Fruit fly (Drosophila melanogaster) whole organism, embryonic: ENCODE results near the gene Ac76E.

Experiments used
- Bdp1 ChIP-seq: fragments of 200-800 bp; sonication (Bioruptor generic); optimal IDR thresholded peaks from 3 replicates; lab custom pipeline; 2016; ENCODE audit warnings: missing biosample characterization, missing genetic modification characterization
- C15 ChIP-seq: fragments of 200-800 bp; sonication (Bioruptor generic); IDR thresholded peaks from 3 replicates; pipeline ENCODE4 v1.3.6; 2022; ENCODE audit warnings: missing biosample characterization, missing genetic modification characterization
- CG1024 ChIP-seq: fragments of 200-800 bp; sonication (Bioruptor generic); IDR thresholded peaks from 2 replicates; pipeline ENCODE4 v1.3.6; 2022; ENCODE audit warnings: missing biosample characterization, missing genetic modification characterization
- CG10274 ChIP-seq: fragments of 200-800 bp; sonication (Bioruptor generic); optimal IDR thresholded peaks from 3 replicates; lab custom pipeline; 2017; ENCODE audit warnings: missing biosample characterization, mild to moderate bottlenecking, missing genetic modification characterization
- CG10654 ChIP-seq: fragments of 200-800 bp; sonication (Bioruptor generic); optimal IDR thresholded peaks from 2 replicates; lab custom pipeline; 2016; ENCODE audit warnings: missing biosample characterization, missing genetic modification characterization
- CG11085 ChIP-seq: fragments of 200-800 bp; sonication (Bioruptor generic); IDR thresholded peaks from 2 replicates; pipeline ENCODE4 v1.3.6; 2022; ENCODE audit warnings: missing biosample characterization, missing genetic modification characterization
- CG12391 ChIP-seq: fragments of 200-800 bp; sonication (Bioruptor generic); optimal IDR thresholded peaks from 3 replicates; lab custom pipeline; 2018; ENCODE audit warnings: missing biosample characterization, mild to moderate bottlenecking, missing genetic modification characterization, moderate library complexity
- CG12769 ChIP-seq: fragments of 200-800 bp; sonication (Bioruptor generic); optimal IDR thresholded peaks from 2 replicates; lab custom pipeline; 2019; ENCODE audit warnings: missing biosample characterization, mild to moderate bottlenecking, missing genetic modification characterization, moderate library complexity
- CG13424 ChIP-seq: fragments of 200-800 bp; sonication (Bioruptor generic); optimal IDR thresholded peaks from 2 replicates; lab custom pipeline; 2019; ENCODE audit warnings: missing biosample characterization, mild to moderate bottlenecking, missing genetic modification characterization, moderate library complexity
- CG17186 ChIP-seq: fragments of 200-800 bp; sonication (Bioruptor generic); optimal IDR thresholded peaks from 3 replicates; lab custom pipeline; 2017; ENCODE audit warnings: missing biosample characterization, missing genetic modification reagents, missing genetic modification characterization
- CG17361 ChIP-seq: fragments of 200-800 bp; sonication (Bioruptor generic); IDR thresholded peaks from 3 replicates; pipeline ENCODE4 v1.3.6; 2022; ENCODE audit warnings: missing biosample characterization, missing genetic modification characterization
- CG1832 ChIP-seq: fragments of 200-800 bp; sonication (Bioruptor generic); optimal IDR thresholded peaks from 2 replicates; lab custom pipeline; 2017; ENCODE audit warnings: missing biosample characterization, mild to moderate bottlenecking, missing genetic modification characterization, inconsistent platforms
- CG33557 ChIP-seq: fragments of 200-800 bp; sonication (Bioruptor generic); optimal IDR thresholded peaks from 2 replicates; lab custom pipeline; 2019; ENCODE audit warnings: missing biosample characterization, mild to moderate bottlenecking, missing genetic modification characterization, moderate library complexity
- CG42726 ChIP-seq: fragments of 200-800 bp; sonication (Bioruptor generic); IDR thresholded peaks from 2 replicates; pipeline ENCODE4 v1.3.6; 2022; ENCODE audit warnings: missing biosample characterization, missing genetic modification characterization; ENCODE audit not compliant: partially characterized antibody
- CG4282 ChIP-seq: fragments of 200-800 bp; sonication (Bioruptor generic); optimal IDR thresholded peaks from 2 replicates; lab custom pipeline; 2016; ENCODE audit warnings: missing biosample characterization, missing genetic modification characterization
- CG6791 ChIP-seq: fragments of 200-800 bp; sonication (Bioruptor generic); IDR thresholded peaks from 3 replicates; pipeline ENCODE4 v1.3.6; 2022; ENCODE audit warnings: missing biosample characterization, missing genetic modification characterization; ENCODE audit not compliant: partially characterized antibody
- CG8388 ChIP-seq: fragments of 200-800 bp; sonication (Bioruptor generic); optimal IDR thresholded peaks from 2 replicates; lab custom pipeline; 2019; ENCODE audit warnings: missing biosample characterization, mild to moderate bottlenecking, missing genetic modification characterization, moderate library complexity
- CG8944 ChIP-seq: fragments of 200-800 bp; sonication (Bioruptor generic); optimal IDR thresholded peaks from 3 replicates; lab custom pipeline; 2016; ENCODE audit warnings: missing biosample characterization, missing genetic modification characterization
- Camta ChIP-seq: fragments of 200-800 bp; sonication (Bioruptor generic); optimal IDR thresholded peaks from 2 replicates; lab custom pipeline; 2016; ENCODE audit warnings: missing biosample characterization, missing genetic modification characterization
- Ets65A ChIP-seq: fragments of 200-800 bp; sonication (Bioruptor generic); peaks from one replicate; lab custom pipeline; 2016; ENCODE audit warnings: missing biosample characterization, missing genetic modification characterization
- Lim3 ChIP-seq: fragments of 200-800 bp; sonication (Bioruptor generic); IDR thresholded peaks from 2 replicates; pipeline ENCODE4 v1.3.6; 2022; ENCODE audit warnings: missing biosample characterization, missing genetic modification characterization
- Lpt ChIP-seq: fragments of >200 bp; optimal IDR thresholded peaks from 2 replicates; lab custom pipeline; 2018; ENCODE audit warnings: missing biosample characterization, missing genetic modification characterization
- Mes4 ChIP-seq: fragments of 200-800 bp; sonication (Bioruptor generic); optimal IDR thresholded peaks from 2 replicates; lab custom pipeline; 2016; ENCODE audit warnings: missing biosample characterization, missing genetic modification characterization
- Pdp1 ChIP-seq, 2 experiments: fragments of 200-800 bp; sonication (Bioruptor generic); optimal IDR thresholded peaks; 3 replicates each; lab custom pipeline; 2016; ENCODE audit warnings: missing biosample characterization in 2 of 2, missing genetic modification characterization in 2 of 2, mild to moderate bottlenecking in 1 of 2, moderate library complexity in 1 of 2
- Stat92E ChIP-seq, 3 experiments: fragments of >200 bp in 2 of 3; fragments of 200-800 bp in 1 of 3; sonication (Bioruptor generic) in 1 of 3; optimal IDR thresholded peaks; 2 replicates each; lab custom pipeline; 2017 to 2019; ENCODE audit warnings: missing biosample characterization in 3 of 3, missing genetic modification characterization in 3 of 3, mild to moderate bottlenecking in 1 of 3, moderate library complexity in 1 of 3
- chm ChIP-seq: fragments of 200-800 bp; sonication (Bioruptor generic); IDR thresholded peaks from 2 replicates; pipeline ENCODE4 v1.3.6; 2022; ENCODE audit warnings: missing biosample characterization, missing genetic modification characterization
- chn ChIP-seq: fragments of 200-800 bp; sonication (Bioruptor generic); optimal IDR thresholded peaks from 2 replicates; lab custom pipeline; 2016; ENCODE audit warnings: missing biosample characterization, missing genetic modification characterization
- dmrt99B ChIP-seq: fragments of 200-800 bp; sonication (Bioruptor generic); optimal IDR thresholded peaks from 2 replicates; lab custom pipeline; 2018; ENCODE audit warnings: missing biosample characterization, mild to moderate bottlenecking, missing genetic modification characterization, moderate library complexity
- fru ChIP-seq: fragments of >200 bp; optimal IDR thresholded peaks from 2 replicates; lab custom pipeline; 2017
- fu2 ChIP-seq: fragments of 200-800 bp; sonication (Bioruptor generic); optimal IDR thresholded peaks from 2 replicates; lab custom pipeline; 2016; ENCODE audit warnings: missing biosample characterization, missing genetic modification characterization
- klu ChIP-seq: fragments of 200-800 bp; sonication (Bioruptor generic); IDR thresholded peaks from 2 replicates; pipeline ENCODE4 v1.3.6; 2022; ENCODE audit warnings: missing biosample characterization, missing genetic modification characterization
- pfk ChIP-seq: fragments of 200-800 bp; sonication (Bioruptor generic); optimal IDR thresholded peaks from 2 replicates; lab custom pipeline; 2018; ENCODE audit warnings: missing biosample characterization, mild to moderate bottlenecking, missing genetic modification characterization, moderate library complexity
- shn ChIP-seq: fragments of 200-800 bp; sonication (Bioruptor generic); optimal IDR thresholded peaks from 3 replicates; lab custom pipeline; 2016; ENCODE audit warnings: missing biosample characterization, missing genetic modification characterization
- stwl ChIP-seq: fragments of 200-800 bp; sonication (Bioruptor generic); optimal IDR thresholded peaks from 3 replicates; lab custom pipeline; 2018; ENCODE audit warnings: missing biosample characterization, mild to moderate bottlenecking, missing genetic modification characterization, moderate library complexity
- toy ChIP-seq: fragments of 200-800 bp; sonication (Bioruptor generic); IDR thresholded peaks from 2 replicates; pipeline ENCODE4 v1.3.6; 2022; ENCODE audit warnings: missing biosample characterization, missing genetic modification characterization
- twi ChIP-seq: fragments of 200-800 bp; optimal IDR thresholded peaks from 2 replicates; lab custom pipeline; 2019; ENCODE audit warnings: missing biosample characterization, mild to moderate bottlenecking, missing genetic modification characterization, moderate library complexity
- wek ChIP-seq: fragments of 200-800 bp; sonication (Bioruptor generic); optimal IDR thresholded peaks from 3 replicates; lab custom pipeline; 2018; ENCODE audit warnings: missing biosample characterization, mild to moderate bottlenecking, missing genetic modification characterization, moderate library complexity
- wor ChIP-seq: fragments of 200-800 bp; sonication (Bioruptor generic); IDR thresholded peaks from 2 replicates; pipeline ENCODE4 v1.3.6; 2022; ENCODE audit warnings: missing biosample characterization, missing genetic modification characterization

The Ac76E gene

DNA sequence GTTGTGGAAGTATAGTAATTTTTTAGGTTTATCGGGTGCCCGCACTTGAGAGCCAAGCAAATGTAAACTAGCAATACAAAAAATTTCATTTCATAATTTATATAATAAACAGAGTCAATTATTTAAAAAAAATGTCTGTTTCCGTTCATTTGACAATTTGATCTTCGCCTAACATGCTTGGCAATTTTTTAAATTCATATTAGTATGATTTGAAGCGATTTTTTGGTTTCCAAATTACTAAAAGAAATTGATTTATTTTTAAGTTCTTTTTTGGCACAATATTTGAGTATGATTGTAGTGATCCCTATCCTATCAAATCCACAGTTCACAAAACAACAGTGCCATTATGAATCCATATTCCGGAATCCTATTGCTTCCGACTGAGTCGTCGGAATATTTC lies 12.8 kb downstream of the Ac76E start, which contains the start of gene CG34258:
Gene CG34258, minus strand, starts transcription at position 101 of the 400 bp plus-strand sequence.
- no peak for TF ChIP-seq CG13424 (tag; lab: Kevin White, UChicago)
- no peak for TF ChIP-seq wek (GFP tag; lab: Kevin White, UChicago)
- no peak for TF ChIP-seq Camta (GFP tag; lab: Kevin White, UChicago)
- no peak for TF ChIP-seq CG1024 (GFP tag; lab: Robert Waterston, UW)
- TF ChIP-seq CG8388 (GFP tag; lab: Kevin White, UChicago) = no peak
- no peak for TF ChIP-seq stwl (tag; lab: Kevin White, UChicago)

DNA sequence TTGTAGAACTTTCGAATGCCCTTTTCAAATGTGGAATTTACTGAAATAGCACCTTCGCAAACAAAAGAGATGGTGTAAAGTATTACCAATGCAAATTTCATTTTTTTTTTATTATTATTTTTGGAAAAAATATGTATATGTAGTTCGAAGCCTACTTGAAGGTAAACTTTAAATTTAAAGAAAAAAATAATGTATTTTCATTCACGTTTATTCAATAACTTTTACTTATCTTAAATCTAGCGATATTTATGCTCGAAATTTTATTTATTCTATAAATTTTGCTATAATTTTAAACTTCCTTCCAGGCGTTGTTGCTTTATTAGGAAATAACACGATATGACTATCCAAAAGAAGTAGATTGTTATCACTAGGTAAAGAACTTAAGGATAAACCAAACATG lies 13.6 kb downstream of the Ac76E start, which contains the start of gene CG33710:
Gene CG33710, minus strand, starts transcription at position 101 of the 400 bp plus-strand sequence.
- no peak for TF ChIP-seq klu
- no peak for TF ChIP-seq pfk (GFP tag; lab: Kevin White, UChicago)
- no peak for TF ChIP-seq Lpt
- no peak for TF ChIP-seq toy (GFP tag; lab: Robert Waterston, UW)
- no peak for TF ChIP-seq CG12391 (tag; lab: Kevin White, UChicago)
- TF ChIP-seq Mes4 (GFP tag; lab: Kevin White, UChicago) = no peak
- no peak for TF ChIP-seq twi (tag; lab: Kevin White, UChicago)
- TF ChIP-seq Bdp1 (GFP tag; lab: Kevin White, UChicago) = no peak
- TF ChIP-seq CG6791 (GFP tag; lab: Robert Waterston, UW) = no peak
- TF ChIP-seq dmrt99B = no peak
- no peak for TF ChIP-seq CG4282 (GFP tag; lab: Kevin White, UChicago)
- no peak for TF ChIP-seq Pdp1 (GFP tag; optimal IDR thresholded peaks at IDR 0.05; lab: Kevin White, UChicago)
- TF ChIP-seq CG17186 = no peak

DNA sequence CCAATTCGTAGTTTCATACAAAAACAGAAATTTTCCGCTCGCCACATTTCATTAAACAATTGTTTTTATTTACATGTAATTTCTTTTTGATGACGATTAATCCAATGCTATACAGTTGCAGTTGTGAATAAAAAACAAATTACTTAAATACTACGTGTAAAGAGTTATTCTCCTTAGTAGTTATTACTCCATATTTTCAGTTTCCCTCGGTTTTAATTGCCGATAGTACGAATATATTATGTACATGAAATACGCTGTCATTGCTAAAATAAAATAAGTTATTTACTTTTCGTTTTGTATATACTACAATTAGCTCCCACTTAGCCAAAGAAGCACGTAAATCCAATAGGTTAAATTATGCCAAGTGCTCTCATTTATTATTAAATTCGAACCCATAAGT lies 14.5 kb downstream of the Ac76E start, which contains the start of gene CG42655:
Gene CG42655, minus strand, starts transcription at position 101 of the 400 bp plus-strand sequence.
- TF ChIP-seq CG1832 (GFP tag; lab: Kevin White, UChicago) (no peak), CG10654 (no peak), shn (no peak), fu2 (no peak), CG12769 (no peak), Ets65A (no peak), fru (lab: Kevin White, UChicago) (no peak), CG33557 (GFP tag; lab: Kevin White, UChicago) (no peak), CG17361 (GFP tag; lab: Robert Waterston, UW) (no peak), CG10274 (GFP tag; lab: Kevin White, UChicago) (no peak), chm (GFP tag; lab: Robert Waterston, UW) (no peak), C15 (no peak), wor (GFP tag; lab: Robert Waterston, UW) (no peak), CG42726 (GFP tag; lab: Robert Waterston, UW) (no peak), chn (GFP tag; lab: Kevin White, UChicago) (no peak), Stat92E (GFP tag; optimal IDR thresholded peaks at IDR 0.05; lab: Kevin White, UChicago) (no peak), CG11085 (GFP tag; lab: Robert Waterston, UW) (no peak), CG8944 (GFP tag; lab: Kevin White, UChicago) (no peak), Lim3 (GFP tag; lab: Robert Waterston, UW) (no peak)
